Fruit fly (Drosophila melanogaster) ovary, adult (tissue): ENCODE results near the gene CG12091.

Experiments
- CG17801 ChIP-seq: fragments of 200-800 bp; optimal IDR thresholded peaks from 2 replicates; lab custom pipeline; 2019; ENCODE audit warnings: missing biosample characterization, mild to moderate bottlenecking, missing genetic modification characterization, moderate library complexity; ENCODE audit not compliant: partially characterized antibody

CG12091 gene

dm6 chr3L:1533699-1534431 lies 2.8 kb downstream of the CG12091 start, which contains the start of gene Iml1:
TSS of gene Iml1 (minus strand) at chr3L:1534034.
- TF ChIP-seq CG17801 (GFP tag; lab: Kevin White, UChicago), result peak; percentile 7

- no peak for TF ChIP-seq CG17801 (GFP tag; lab: Kevin White, UChicago)
These were observed 5.5 kb downstream of the CG12091 start, which contains the start of gene Ir62a for dm6 chr3L:1531159-1531558. TSS of gene Ir62a (minus strand) at chr3L:1531259.

DNA sequence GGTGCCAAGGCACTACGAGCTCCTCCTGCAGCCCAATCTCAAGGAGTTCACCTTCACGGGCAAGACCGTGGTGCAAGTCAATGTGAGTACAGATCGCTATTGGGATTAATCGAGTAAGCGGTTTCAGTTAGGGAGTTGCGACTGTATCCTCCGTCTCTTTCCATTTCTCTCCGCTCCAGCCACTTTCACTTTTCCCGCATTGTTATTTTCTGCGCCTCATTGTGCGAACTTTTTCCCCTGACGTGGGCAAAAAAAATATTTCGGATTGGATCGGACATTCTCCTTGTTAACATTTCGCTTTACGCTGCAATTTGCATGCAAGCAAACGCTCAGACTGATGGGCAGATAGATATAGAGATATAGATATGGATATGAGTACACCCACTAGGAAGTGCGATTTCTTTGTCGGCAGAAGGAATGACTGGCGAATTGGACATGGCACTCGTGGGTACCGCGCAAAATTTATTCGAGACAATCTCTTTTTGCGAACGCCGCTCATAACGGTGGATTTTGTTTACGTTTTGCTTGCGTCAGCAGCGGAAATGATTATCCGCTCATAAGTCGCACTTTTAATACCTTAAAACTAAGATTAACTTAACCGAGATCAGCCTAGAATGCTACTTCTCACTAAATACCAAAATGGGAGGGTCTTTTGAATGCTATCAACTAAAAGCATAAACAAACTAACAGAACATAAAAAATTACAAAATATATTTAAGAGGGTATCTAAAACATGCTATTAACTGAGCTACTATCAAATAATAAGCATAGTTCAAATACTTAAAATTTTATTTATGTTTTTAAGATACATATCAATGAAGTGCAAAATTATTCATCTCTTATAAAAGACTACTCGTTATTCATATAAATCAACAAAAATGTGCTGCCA lies 17.7 kb downstream of the CG12091 start:
- peak; percentile 52 for TF ChIP-seq CG17801 (GFP tag; lab: Kevin White, UChicago)

dm6 chr3L:1517274-1518047 lies 19.2 kb downstream of the CG12091 start:
- TF ChIP-seq CG17801 (GFP tag; lab: Kevin White, UChicago), result peak; percentile 9

DNA sequence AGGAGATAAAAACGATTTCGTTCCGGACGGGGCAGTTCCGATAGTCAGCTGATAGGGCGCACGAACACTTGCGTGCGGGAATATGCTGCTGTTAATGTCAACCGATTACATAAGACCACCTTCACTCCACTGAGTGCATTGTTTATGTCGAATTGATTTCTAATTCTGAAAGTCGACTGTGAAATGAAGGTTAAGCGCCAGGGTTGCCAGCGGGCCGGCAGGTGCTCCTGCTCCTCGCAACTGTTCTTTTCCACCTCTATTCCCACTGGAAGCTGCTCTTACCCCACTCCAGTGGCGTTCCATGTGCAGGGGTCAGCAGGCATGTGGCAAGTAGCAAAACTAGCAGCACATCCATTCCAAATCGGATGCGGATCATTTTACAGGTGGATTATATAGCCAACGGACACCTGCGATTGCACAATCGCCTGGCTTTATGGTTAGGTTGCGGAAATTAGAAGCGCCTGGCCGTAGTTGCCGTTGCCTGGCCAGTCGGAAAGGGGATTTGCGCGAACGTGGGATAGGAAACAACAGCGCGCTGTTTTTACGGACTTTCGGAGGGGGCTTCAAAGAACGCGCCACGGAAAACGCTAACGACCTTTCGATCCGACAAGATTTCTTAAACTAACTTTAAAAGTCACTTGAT lies 19.9 kb downstream of the CG12091 start, which contains the start of gene cue:
Gene cue (minus strand): TSS at position 641 of the 643 bp plus-strand sequence.
- no peak for TF ChIP-seq CG17801 (GFP tag; lab: Kevin White, UChicago)

DNA sequence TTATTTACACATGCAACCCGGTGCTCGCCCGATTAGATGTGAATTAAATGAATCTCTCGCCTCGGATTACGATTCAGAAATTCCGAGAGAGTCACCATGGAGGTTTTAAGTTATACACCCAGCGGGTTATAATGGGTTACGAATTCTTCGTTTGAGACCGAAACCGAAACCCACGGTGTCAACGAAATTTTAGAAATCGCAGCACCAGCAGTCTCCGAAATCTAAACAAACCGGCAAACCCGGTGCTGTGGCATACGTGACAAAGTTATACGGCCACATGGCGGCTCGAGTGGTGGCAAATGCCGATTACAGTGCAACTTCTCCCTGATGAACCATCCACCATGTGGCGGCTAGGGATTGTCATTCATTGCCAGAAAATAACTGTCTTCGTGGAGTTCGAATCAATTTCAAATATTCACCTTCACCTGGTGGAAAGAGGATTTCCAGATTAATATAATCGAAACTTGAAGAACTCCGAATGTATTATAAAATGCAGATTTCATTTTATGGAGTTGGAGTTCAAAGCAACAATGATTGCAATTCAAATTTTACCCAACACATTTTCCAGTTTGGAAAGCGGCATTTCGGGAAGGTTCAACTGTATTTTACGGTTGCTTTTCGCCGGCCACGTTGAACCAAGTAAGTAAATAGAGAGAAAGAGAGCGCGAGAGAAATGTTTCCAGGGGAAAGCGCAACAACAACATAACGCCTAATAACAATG lies 20.7 kb downstream of the CG12091 start:
- TF ChIP-seq CG17801 (GFP tag; lab: Kevin White, UChicago), result peak; percentile 84

DNA sequence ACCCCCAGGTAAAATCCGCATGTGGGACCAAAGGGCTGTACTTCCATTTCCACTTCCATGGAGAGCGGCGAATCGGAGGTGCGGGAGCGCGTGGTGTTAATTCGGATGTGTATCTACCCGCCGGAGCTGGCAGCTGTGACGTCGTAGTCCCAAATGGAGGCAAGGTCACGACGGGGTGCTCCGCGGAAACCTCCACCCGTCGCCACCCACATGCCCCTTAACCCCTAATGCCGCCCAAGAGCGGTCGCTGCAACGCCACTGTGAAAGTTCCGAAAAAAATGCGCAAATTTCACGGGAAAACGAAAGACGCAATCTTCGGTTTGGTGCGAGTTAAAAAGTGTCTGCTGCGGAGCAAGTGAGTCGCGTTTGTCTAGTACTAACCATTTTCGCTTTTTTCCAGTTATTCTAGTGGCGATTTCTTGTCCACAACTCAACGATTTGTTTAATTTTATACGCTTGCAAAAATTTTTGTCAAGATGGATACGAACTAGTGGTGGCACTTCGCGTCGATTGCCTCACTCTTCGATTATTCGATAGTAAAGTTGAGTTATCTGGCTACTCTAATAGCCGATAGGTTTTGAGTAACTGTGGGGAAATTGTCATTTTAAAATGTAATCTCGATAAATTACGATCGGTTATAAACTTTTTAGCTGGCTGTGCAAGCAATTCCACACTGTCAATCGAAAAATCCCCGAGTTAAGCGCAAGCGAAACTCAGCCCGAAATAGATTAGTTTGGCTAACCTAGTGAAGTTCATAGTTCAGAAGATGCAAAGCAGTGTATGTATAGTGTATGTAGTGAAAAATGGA lies 34.3 kb downstream of the CG12091 start, which contains the start of the genes hfp and Psa:
Gene hfp (minus strand): TSS at position 505 of the 808 bp plus-strand sequence.
Gene Psa (plus strand): TSS at position 758 of the 808 bp plus-strand sequence.
- peak; percentile 31 for TF ChIP-seq CG17801 (GFP tag; lab: Kevin White, UChicago)

DNA sequence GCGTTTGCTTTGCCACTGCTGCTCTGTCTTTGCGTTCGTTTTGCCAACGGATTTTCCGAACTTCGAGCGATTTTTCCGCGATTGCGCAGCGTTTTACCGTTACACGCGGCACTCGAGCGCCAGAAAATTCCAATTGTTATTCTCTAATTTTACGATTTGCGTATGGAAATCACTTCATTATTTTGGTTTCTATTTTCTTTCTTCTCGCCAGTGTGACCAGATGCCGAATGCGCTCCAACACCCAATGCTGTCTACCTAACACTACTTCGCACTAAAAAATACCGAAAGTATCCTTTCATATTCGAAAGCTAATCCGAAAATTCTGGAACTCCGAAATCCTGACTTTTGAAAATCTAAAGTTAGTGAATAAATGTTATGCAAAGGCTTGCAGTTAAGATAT lies 40.2 kb downstream of the CG12091 start, which contains the start of gene CG12084:
Gene CG12084 (minus strand): TSS at position 236 of the 400 bp plus-strand sequence.
- TF ChIP-seq CG17801 (GFP tag; lab: Kevin White, UChicago), result no peak

DNA sequence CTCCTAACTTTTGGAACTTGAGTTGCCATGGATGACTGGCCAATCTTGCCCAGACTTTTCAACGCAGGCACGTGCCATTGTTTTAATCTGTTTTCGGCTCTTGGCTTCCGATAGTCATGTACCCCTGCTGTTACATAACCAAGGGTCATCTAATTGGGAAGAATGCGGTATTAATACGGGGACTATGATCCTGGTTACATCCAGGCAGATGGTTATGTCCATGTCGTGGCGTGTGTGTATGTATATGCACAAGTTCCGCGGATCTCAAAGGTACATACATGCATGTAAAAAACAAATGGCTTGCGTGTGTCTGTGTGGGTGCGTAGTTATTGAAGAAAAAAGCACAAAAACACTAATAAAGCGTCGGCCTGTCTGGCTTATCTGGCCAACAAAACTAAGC lies 40.8 kb downstream of the CG12091 start:
- TF ChIP-seq CG17801 (GFP tag; lab: Kevin White, UChicago), result no peak

dm6 chr3L:1489523-1489922 lies 47.1 kb downstream of the CG12091 start, which contains the start of gene stet:
TSS of gene stet (minus strand) at chr3L:1489547.
- no peak for TF ChIP-seq CG17801 (GFP tag; lab: Kevin White, UChicago)

DNA sequence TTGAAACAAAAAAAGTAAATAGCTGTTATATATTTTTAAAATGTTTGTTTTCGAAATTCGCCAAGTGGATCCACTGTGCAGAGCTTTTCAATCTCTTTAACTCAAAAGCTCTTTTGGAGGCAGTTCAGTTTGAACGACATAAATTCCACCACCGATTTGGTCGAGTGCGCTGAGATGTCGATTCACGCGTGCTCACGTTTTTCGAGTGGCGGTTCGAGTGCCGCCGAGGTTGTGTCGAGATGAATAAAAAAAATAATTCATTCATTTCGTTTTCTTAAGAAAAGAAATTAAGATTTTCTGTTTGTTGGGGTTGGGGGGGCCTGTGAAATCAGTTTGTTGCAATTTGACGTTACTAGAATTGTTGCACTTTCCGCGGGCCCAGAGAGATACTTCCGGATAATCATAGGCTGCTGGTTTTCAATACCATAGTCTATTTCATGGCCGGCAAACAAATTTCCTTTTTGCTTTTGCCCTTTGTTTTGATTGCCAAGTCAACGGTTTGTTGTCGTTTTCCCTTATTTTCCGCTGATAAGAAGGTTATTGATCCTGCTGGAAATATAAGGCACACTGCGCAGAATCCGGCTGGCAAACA lies 47.9 kb downstream of the CG12091 start:
- no peak for TF ChIP-seq CG17801 (GFP tag; lab: Kevin White, UChicago)
